Fruit fly (Drosophila melanogaster) whole organism, prepupa: ENCODE data around the gene CG17026.

Experiments used
- Blimp-1 ChIP-seq: fragments of 200-800 bp; sonication (Bioruptor generic); optimal IDR thresholded peaks from 3 replicates; lab custom pipeline; 2017; ENCODE audit warnings: missing biosample characterization, missing genetic modification characterization, mild to moderate bottlenecking, moderate library complexity, missing genetic modification reagents
- CG10631 ChIP-seq: fragments of 200-800 bp; sonication (Bioruptor generic); optimal IDR thresholded peaks from 2 replicates; lab custom pipeline; 2016; ENCODE audit warnings: missing biosample characterization, missing genetic modification characterization
- CG11294 ChIP-seq: fragments of 200-800 bp; sonication (Bioruptor generic); IDR thresholded peaks from 2 replicates; pipeline ENCODE4 v1.3.6; 2022; ENCODE audit warnings: missing biosample characterization, missing genetic modification characterization
- CG11762 ChIP-seq: fragments of 200-800 bp; sonication (Bioruptor generic); optimal IDR thresholded peaks from 3 replicates; lab custom pipeline; 2016; ENCODE audit warnings: missing biosample characterization, missing genetic modification characterization; ENCODE audit not compliant: insufficient read depth
- CG11902 ChIP-seq: fragments of 200-800 bp; sonication (Bioruptor generic); optimal IDR thresholded peaks from 3 replicates; lab custom pipeline; 2016; ENCODE audit warnings: missing biosample characterization, missing genetic modification characterization
- CG15336 ChIP-seq: fragments of 200-800 bp; sonication (Bioruptor generic); IDR thresholded peaks from 2 replicates; pipeline ENCODE4 v1.3.6; 2022; ENCODE audit warnings: missing biosample characterization, missing genetic modification characterization
- CG1621 ChIP-seq: fragments of 200-800 bp; sonication (Bioruptor generic); optimal IDR thresholded peaks from 3 replicates; lab custom pipeline; 2018; ENCODE audit warnings: missing biosample characterization, mild to moderate bottlenecking, missing genetic modification characterization
- CG16779 ChIP-seq: fragments of 200-800 bp; sonication (Bioruptor generic); optimal IDR thresholded peaks from 3 replicates; lab custom pipeline; 2017; ENCODE audit warnings: missing biosample characterization, mild to moderate bottlenecking, missing genetic modification characterization
- CG3032 ChIP-seq: fragments of 200-800 bp; optimal IDR thresholded peaks from 2 replicates; lab custom pipeline; 2019; ENCODE audit warnings: missing biosample characterization, mild to moderate bottlenecking, missing genetic modification characterization, moderate library complexity
- CG31627 ChIP-seq: fragments of 200-800 bp; sonication (Bioruptor generic); optimal IDR thresholded peaks from 3 replicates; lab custom pipeline; 2016; ENCODE audit warnings: missing biosample characterization, missing genetic modification characterization
- CG32006 ChIP-seq: fragments of 200-800 bp; sonication (Bioruptor generic); optimal IDR thresholded peaks from 3 replicates; lab custom pipeline; 2017; ENCODE audit warnings: missing biosample characterization, mild to moderate bottlenecking, missing genetic modification characterization
- CG3919 ChIP-seq: fragments of 200-800 bp; sonication (Bioruptor generic); optimal IDR thresholded peaks from 3 replicates; lab custom pipeline; 2016; ENCODE audit warnings: missing biosample characterization, missing genetic modification characterization
- CG6163 ChIP-seq: fragments of 200-800 bp; sonication (Bioruptor generic); IDR thresholded peaks from 3 replicates; pipeline ENCODE4 v1.3.6; 2022; ENCODE audit warnings: missing biosample characterization, missing genetic modification characterization
- CG6792 ChIP-seq: fragments of 200-800 bp; sonication (Bioruptor generic); optimal IDR thresholded peaks from 3 replicates; lab custom pipeline; 2016; ENCODE audit warnings: missing biosample characterization, missing genetic modification characterization
- CG6854 ChIP-seq: fragments of 200-800 bp; sonication (Bioruptor generic); optimal IDR thresholded peaks from 2 replicates; lab custom pipeline; 2017; ENCODE audit warnings: missing biosample characterization, mild to moderate bottlenecking, missing genetic modification characterization
- CG7368 ChIP-seq: fragments of 200-800 bp; sonication (Bioruptor generic); optimal IDR thresholded peaks from 3 replicates; lab custom pipeline; 2016; ENCODE audit warnings: missing biosample characterization, missing genetic modification characterization
- CG8319 ChIP-seq: fragments of 200-800 bp; sonication (Bioruptor generic); optimal IDR thresholded peaks from 3 replicates; lab custom pipeline; 2016; ENCODE audit warnings: missing biosample characterization, missing genetic modification characterization
- CG8632 ChIP-seq: fragments of 200-800 bp; sonication (Bioruptor generic); optimal IDR thresholded peaks from 3 replicates; lab custom pipeline; 2016; ENCODE audit warnings: missing biosample characterization, missing genetic modification characterization
- CG9139 ChIP-seq: fragments of 200-800 bp; sonication (Bioruptor generic); optimal IDR thresholded peaks from 3 replicates; lab custom pipeline; 2017; ENCODE audit warnings: missing biosample characterization, mild to moderate bottlenecking, missing genetic modification characterization
- Eip75B ChIP-seq: fragments of 200-800 bp; sonication (Bioruptor generic); optimal IDR thresholded peaks from 3 replicates; lab custom pipeline; 2016; ENCODE audit warnings: missing biosample characterization, missing genetic modification characterization
- Eip78C ChIP-seq: fragments of 200-800 bp; sonication (Bioruptor generic); peaks from one replicate; lab custom pipeline; 2016; ENCODE audit warnings: missing biosample characterization, missing genetic modification characterization
- Eip93F ChIP-seq: fragments of 200-800 bp; sonication (Bioruptor generic); optimal IDR thresholded peaks from 2 replicates; lab custom pipeline; 2016; ENCODE audit warnings: missing biosample characterization, mild to moderate bottlenecking, missing genetic modification characterization
- Ets21C ChIP-seq: fragments of 200-800 bp; sonication (Bioruptor generic); optimal IDR thresholded peaks from 3 replicates; lab custom pipeline; 2016; ENCODE audit warnings: missing biosample characterization, missing genetic modification characterization
- Ets96B ChIP-seq: fragments of 200-800 bp; optimal IDR thresholded peaks from 2 replicates; lab custom pipeline; 2019; ENCODE audit warnings: missing biosample characterization, mild to moderate bottlenecking, missing genetic modification characterization, moderate library complexity
- Hr39 ChIP-seq: fragments of 200-800 bp; sonication (Bioruptor generic); optimal IDR thresholded peaks from 2 replicates; lab custom pipeline; 2016; ENCODE audit warnings: missing biosample characterization, missing genetic modification characterization
- Lpt ChIP-seq: fragments of 200-800 bp; sonication (Bioruptor generic); optimal IDR thresholded peaks from 3 replicates; lab custom pipeline; 2016; ENCODE audit warnings: missing biosample characterization, missing genetic modification characterization
- Met ChIP-seq: fragments of 200-800 bp; sonication (Bioruptor generic); optimal IDR thresholded peaks from 3 replicates; lab custom pipeline; 2016; ENCODE audit warnings: missing biosample characterization, missing genetic modification characterization
- OdsH ChIP-seq: fragments of 200-800 bp; sonication (Bioruptor generic); optimal IDR thresholded peaks from 3 replicates; lab custom pipeline; 2016; ENCODE audit warnings: missing biosample characterization, missing genetic modification characterization
- Smox ChIP-seq: fragments of 200-800 bp; sonication (Bioruptor generic); optimal IDR thresholded peaks from 3 replicates; lab custom pipeline; 2016; ENCODE audit warnings: missing biosample characterization, missing genetic modification characterization
- Sox102F ChIP-seq: fragments of 200-800 bp; sonication (Bioruptor generic); optimal IDR thresholded peaks from 2 replicates; lab custom pipeline; 2016; ENCODE audit warnings: missing biosample characterization, mild to moderate bottlenecking, missing genetic modification characterization
- Sox14 ChIP-seq: fragments of 200-800 bp; sonication (Bioruptor generic); optimal IDR thresholded peaks from 3 replicates; lab custom pipeline; 2016; ENCODE audit warnings: missing biosample characterization, missing genetic modification characterization
- Sox15 ChIP-seq: fragments of 200-800 bp; sonication (Bioruptor generic); optimal IDR thresholded peaks from 3 replicates; lab custom pipeline; 2016; ENCODE audit warnings: missing biosample characterization, missing genetic modification characterization
- achi ChIP-seq: fragments of 200-800 bp; sonication (Bioruptor generic); optimal IDR thresholded peaks from 3 replicates; lab custom pipeline; 2016; ENCODE audit warnings: missing biosample characterization, missing genetic modification characterization
- cyc ChIP-seq: fragments of 200-800 bp; sonication (Bioruptor generic); optimal IDR thresholded peaks from 3 replicates; lab custom pipeline; 2016; ENCODE audit warnings: missing biosample characterization, missing genetic modification characterization
- eg ChIP-seq: fragments of 200-800 bp; sonication (Bioruptor generic); IDR thresholded peaks from 3 replicates; pipeline ENCODE4 v1.3.6; 2022; ENCODE audit warnings: missing biosample characterization, missing genetic modification characterization
- esn ChIP-seq: fragments of 200-800 bp; sonication (Bioruptor generic); optimal IDR thresholded peaks from 2 replicates; lab custom pipeline; 2016; ENCODE audit warnings: missing biosample characterization, mild to moderate bottlenecking, missing genetic modification characterization, moderate library complexity
- fkh ChIP-seq: fragments of 200-800 bp; sonication (Bioruptor generic); optimal IDR thresholded peaks from 3 replicates; lab custom pipeline; 2017; ENCODE audit warnings: missing biosample characterization, mild to moderate bottlenecking, missing genetic modification characterization, moderate library complexity
- lz ChIP-seq: fragments of 200-800 bp; sonication (Bioruptor generic); optimal IDR thresholded peaks from 3 replicates; lab custom pipeline; 2016; ENCODE audit warnings: missing biosample characterization, missing genetic modification characterization
- net ChIP-seq: fragments of 200-800 bp; sonication (Bioruptor generic); optimal IDR thresholded peaks from 3 replicates; lab custom pipeline; 2016; ENCODE audit warnings: missing biosample characterization, missing genetic modification characterization
- salr ChIP-seq, 2 experiments: fragments of 200-800 bp; sonication (Bioruptor generic); optimal IDR thresholded peaks; 3 replicates each; lab custom pipeline; 2016 to 2018; ENCODE audit warnings: missing biosample characterization in 2 of 2, missing genetic modification characterization in 2 of 2, mild to moderate bottlenecking in 1 of 2
- spab ChIP-seq: fragments of 200-800 bp; sonication (Bioruptor generic); optimal IDR thresholded peaks from 2 replicates; lab custom pipeline; 2017; ENCODE audit warnings: missing biosample characterization, mild to moderate bottlenecking, missing genetic modification characterization, missing genetic modification reagents
- ss ChIP-seq, 2 experiments: fragments of 200-800 bp; sonication (Bioruptor generic); optimal IDR thresholded peaks; 2 replicates in 1 of 2; 3 replicates in 1 of 2; lab custom pipeline; 2017 to 2018; ENCODE audit warnings: mild to moderate bottlenecking in 2 of 2, missing biosample characterization in 2 of 2, missing genetic modification characterization in 2 of 2, moderate library complexity in 1 of 2
- svp ChIP-seq: fragments of 200-800 bp; sonication (Bioruptor generic); peaks from one replicate; lab custom pipeline; 2016; ENCODE audit warnings: missing biosample characterization, missing genetic modification characterization
- topi ChIP-seq: fragments of 200-800 bp; sonication (Bioruptor generic); optimal IDR thresholded peaks from 3 replicates; lab custom pipeline; 2016; ENCODE audit warnings: missing biosample characterization, missing genetic modification characterization
- vri ChIP-seq: fragments of 200-800 bp; sonication (Bioruptor generic); optimal IDR thresholded peaks from 3 replicates; lab custom pipeline; 2016; ENCODE audit warnings: missing biosample characterization, mild to moderate bottlenecking, missing genetic modification characterization

CG17026 gene

dm6 chr3L:15953892-15954291 is 21.3 kb upstream of the CG17026 start:
- TF ChIP-seq Smox (GFP tag; lab: Kevin White, UChicago) (no peak), ss (GFP tag; optimal IDR thresholded peaks at IDR 0.05; lab: Kevin White, UChicago) (no peak), fkh (peak; percentile 58)

- peak; percentile 23 for TF ChIP-seq fkh
- peak; percentile 2 for TF ChIP-seq achi
- peak; percentile 60 for TF ChIP-seq Eip78C
- TF ChIP-seq CG11762 (GFP tag; lab: Kevin White, UChicago), result no peak
- no peak for TF ChIP-seq vri (GFP tag; lab: Kevin White, UChicago)
- peak; percentile 7 for TF ChIP-seq esn (GFP tag; lab: Kevin White, UChicago)
Measured at dm6 chr3L:15954784-15955427, 20.3 kb upstream of the CG17026 start, which contains the start of the genes Pka-C3 and GXIVsPLA2. Pka-C3 (minus strand) TSS chr3L:15954797. GXIVsPLA2 (plus strand) TSS chr3L:15955096.

- peak; percentile 73 for TF ChIP-seq CG31627 (GFP tag; lab: Kevin White, UChicago)
- no peak for TF ChIP-seq CG11294 (GFP tag; lab: Robert Waterston, UW)
- peak; percentile 34 for TF ChIP-seq CG3032 (tag; lab: Kevin White, UChicago)
- TF ChIP-seq Blimp-1 (GFP tag; lab: Kevin White, UChicago), result peak; percentile 4
- peak; percentile 53 for TF ChIP-seq net (GFP tag; lab: Kevin White, UChicago)
- peak; percentile 1 for TF ChIP-seq CG6854 (GFP tag; lab: Kevin White, UChicago)
- TF ChIP-seq CG11762 (GFP tag; lab: Kevin White, UChicago), result peak; percentile 16
- peak; percentile 41; the same call in 1 of the 2 replicates for TF ChIP-seq CG15336
- TF ChIP-seq CG32006 (GFP tag; lab: Kevin White, UChicago), result peak; percentile 46
- peak; percentile 3 for TF ChIP-seq Sox15 (GFP tag; lab: Kevin White, UChicago)
- TF ChIP-seq Hr39, result no peak
- peak; percentile 69 for TF ChIP-seq Sox14 (GFP tag; lab: Kevin White, UChicago)
- TF ChIP-seq CG16779 (tag; lab: Kevin White, UChicago), result no peak
- no peak for TF ChIP-seq Met (GFP tag; lab: Kevin White, UChicago)
- TF ChIP-seq Eip75B (GFP tag; lab: Kevin White, UChicago), result peak; percentile 68
- no peak for TF ChIP-seq OdsH (GFP tag; lab: Kevin White, UChicago)
- peak; percentile 76 for TF ChIP-seq Eip78C
- peak; percentile 66 for TF ChIP-seq fkh
- TF ChIP-seq CG8319 (GFP tag; lab: Kevin White, UChicago), result peak; percentile 20
- TF ChIP-seq Sox102F (GFP tag; lab: Kevin White, UChicago), result peak; percentile 69
- TF ChIP-seq cyc (GFP tag; lab: Kevin White, UChicago), result peak; percentile 66
- no peak for TF ChIP-seq Eip93F
- TF ChIP-seq salr (GFP tag; optimal IDR thresholded peaks at IDR 0.05; lab: Kevin White, UChicago), result peak in 1 of 2 experiments; percentile 5
- TF ChIP-seq Ets21C (GFP tag; lab: Kevin White, UChicago), result peak; percentile 54
- TF ChIP-seq Lpt (GFP tag; lab: Kevin White, UChicago), result peak; percentile 36
- TF ChIP-seq CG1621 (tag; lab: Kevin White, UChicago), result peak; percentile 16
- peak; percentile 24 for TF ChIP-seq Ets96B (tag; lab: Kevin White, UChicago)
- TF ChIP-seq lz (GFP tag; lab: Kevin White, UChicago), result peak; percentile 68
- peak; percentile 39 for TF ChIP-seq CG6792 (GFP tag; lab: Kevin White, UChicago)
- no peak for TF ChIP-seq CG7368 (GFP tag; lab: Kevin White, UChicago)
- TF ChIP-seq vri (GFP tag; lab: Kevin White, UChicago), result peak; percentile 71
- TF ChIP-seq topi (GFP tag; lab: Kevin White, UChicago), result peak; percentile 76
- TF ChIP-seq spab (GFP tag; lab: Kevin White, UChicago), result peak; percentile 5
- TF ChIP-seq CG8632 (GFP tag; lab: Kevin White, UChicago), result peak; percentile 37
- TF ChIP-seq svp (GFP tag; lab: Kevin White, UChicago), result peak; percentile 85
- TF ChIP-seq achi, result peak; percentile 42
- no peak for TF ChIP-seq CG9139 (GFP tag; lab: Kevin White, UChicago)
- TF ChIP-seq CG6163 (GFP tag; lab: Robert Waterston, UW), result peak; percentile 10; the same call in 1 of the 3 replicates
- TF ChIP-seq eg, result peak; percentile 37; the same call in 1 of the 3 replicates
- peak in 1 of 2 experiments; percentile 56 for TF ChIP-seq ss (GFP tag; optimal IDR thresholded peaks at IDR 0.05; lab: Kevin White, UChicago)
- peak; percentile 76 for TF ChIP-seq CG3919 (GFP tag; lab: Kevin White, UChicago)
- peak; percentile 26 for TF ChIP-seq CG10631 (GFP tag; lab: Kevin White, UChicago)
- TF ChIP-seq CG11902, result no peak
- TF ChIP-seq esn (GFP tag; lab: Kevin White, UChicago), result peak; percentile 78
Measured at dm6 chr3L:15956448-15957010, 18.6 kb upstream of the CG17026 start, which contains the start of gene elgi. elgi (plus strand) TSS chr3L:15956550.
